Fruit fly (Drosophila melanogaster): ENCODE results near the gene elav.
A peak's percentile ranks its signal among the peaks of the same experiment; 100 is the strongest.

Gene elav

dm6 chrX:529724-530603 lies 6.9 kb upstream of the elav start, which contains the start of the genes CG4293 and Appl (continued):
- TF ChIP-seq NC2α (GFP tag; optimal IDR thresholded peaks at IDR 0.05) (no peak), Adf1 (GFP tag; IDR thresholded peaks at IDR 0.05) (no peak), row (GFP tag; IDR thresholded peaks at IDR 0.05) (peak; percentile 18; the same call in 1 of the 3 replicates), CG8478 (optimal IDR thresholded peaks at IDR 0.05) (peak; percentile 85), Drgx (GFP tag; IDR thresholded peaks at IDR 0.05) (no peak), Hr3 (GFP tag; optimal IDR thresholded peaks at IDR 0.05) (no peak), Opbp (GFP tag; IDR thresholded peaks at IDR 0.05; ENCODE audit: partially characterized antibody) (peak; percentile 9; the same call in 1 of the 3 replicates), CG16813 (GFP tag; IDR thresholded peaks at IDR 0.05; ENCODE audit: partially characterized antibody) (peak; percentile 53; the same call in 2 of the 3 replicates), knrl (GFP tag; IDR thresholded peaks at IDR 0.05; ENCODE audit: partially characterized antibody) (peak; percentile 65), bab2 (GFP tag; optimal IDR thresholded peaks at IDR 0.05) (no peak), lmd (GFP tag; IDR thresholded peaks at IDR 0.05) (no peak), CG11093 (GFP tag; IDR thresholded peaks at IDR 0.05) (no peak), CG7271 (tag; optimal IDR thresholded peaks at IDR 0.05) (no peak), Atf6 (GFP tag; IDR thresholded peaks at IDR 0.05) (no peak), otp (GFP tag; IDR thresholded peaks at IDR 0.05) (no peak), CG34224 (GFP tag; IDR thresholded peaks at IDR 0.05; ENCODE audit: partially characterized antibody) (no peak; the same call in 1 of the 3 replicates), Lim3 (GFP tag; IDR thresholded peaks at IDR 0.05) (no peak), CG9797 (GFP tag; optimal IDR thresholded peaks at IDR 0.05) (peak; percentile 55), ac (GFP tag; optimal IDR thresholded peaks at IDR 0.05) (no peak), Myb (GFP tag; optimal IDR thresholded peaks at IDR 0.05) (peak; percentile 55), trh (GFP tag; optimal IDR thresholded peaks at IDR 0.05) (no peak), sc (optimal IDR thresholded peaks at IDR 0.05) (no peak), sc (GFP tag; optimal IDR thresholded peaks at IDR 0.05) (no peak), al (GFP tag; IDR thresholded peaks at IDR 0.05) (no peak), crc (GFP tag; optimal IDR thresholded peaks at IDR 0.05) (no peak), CG2116 (GFP tag; optimal IDR thresholded peaks at IDR 0.05) (peak; percentile 62), gce (GFP tag; IDR thresholded peaks at IDR 0.05) (no peak), E2f2 (GFP tag; IDR thresholded peaks at IDR 0.05) (0 out of 2 replicates have a peak, but pooled peaks have one; percentile 33), D19B (GFP tag; optimal IDR thresholded peaks at IDR 0.05) (no peak), hth (optimal IDR thresholded peaks at IDR 0.05) (no peak), pnt (GFP tag; optimal IDR thresholded peaks at IDR 0.05) (no peak), B-H1 (GFP tag; IDR thresholded peaks at IDR 0.05) (no peak), CG12155 (GFP tag; optimal IDR thresholded peaks at IDR 0.05) (peak; percentile 40), Poxn (GFP tag; IDR thresholded peaks at IDR 0.05) (no peak), grn (GFP tag; optimal IDR thresholded peaks at IDR 0.05) (no peak), CG17612 (GFP tag; IDR thresholded peaks at IDR 0.05) (no peak), Ets65A (GFP tag) (peak; percentile 81), z (GFP tag; IDR thresholded peaks at IDR 0.05) (no peak), pfk (GFP tag; optimal IDR thresholded peaks at IDR 0.05) (no peak), CG17385 (GFP tag; optimal IDR thresholded peaks at IDR 0.05) (no peak), CG4854 (GFP tag; optimal IDR thresholded peaks at IDR 0.05) (no peak), jigr1 (GFP tag; IDR thresholded peaks at IDR 0.05) (no peak), da (GFP tag; optimal IDR thresholded peaks at IDR 0.05) (no peak), unc-4 (GFP tag; IDR thresholded peaks at IDR 0.05; ENCODE audit: partially characterized antibody) (0 out of 2 replicates have a peak, but pooled peaks have one; percentile 21), CHES-1-like (GFP tag; optimal IDR thresholded peaks at IDR 0.05) (peak; percentile 23), Xbp1 (GFP tag; optimal IDR thresholded peaks at IDR 0.05) (peak; percentile 29), CG16779 (GFP tag; IDR thresholded peaks at IDR 0.05) (0 out of 2 replicates have a peak, but pooled peaks have one; percentile 27), CG8359 (GFP tag; optimal IDR thresholded peaks at IDR 0.05; ENCODE audit: borderline replicate concordance) (no peak), CG12769 (tag; optimal IDR thresholded peaks at IDR 0.05) (no peak), Hr51 (GFP tag; optimal IDR thresholded peaks at IDR 0.05) (no peak), ham (GFP tag; IDR thresholded peaks at IDR 0.05) (no peak)

All from whole organism, embryonic.